Worm (Caenorhabditis elegans) whole organism, L3 larva: Measurements from ENCODE around the gene srw-130.

ENCODE experiments used
- aly-2 ChIP-seq: fragments of 150-350 bp; optimal IDR thresholded peaks from 2 replicates; lab custom pipeline; 2014; ENCODE audit warnings: missing biosample characterization, missing genetic modification characterization
- ama-1 ChIP-seq: fragments of 150-350 bp; optimal IDR thresholded peaks from 2 replicates; lab custom pipeline; 2018
- elt-1 ChIP-seq: fragments of 150-350 bp; optimal IDR thresholded peaks from 2 replicates; lab custom pipeline; 2014; ENCODE audit warnings: missing biosample characterization, missing genetic modification characterization
- nhr-28 ChIP-seq: fragments of 150-350 bp; optimal IDR thresholded peaks from 2 replicates; lab custom pipeline; 2014; ENCODE audit warnings: missing biosample characterization, missing genetic modification characterization
- skn-1 ChIP-seq: fragments of 150-350 bp; optimal IDR thresholded peaks from 2 replicates; lab custom pipeline; 2014; ENCODE audit warnings: missing biosample characterization, missing genetic modification characterization
- unc-62 ChIP-seq: fragments of 150-350 bp; sonication (generic microtip); optimal IDR thresholded peaks from 4 replicates; lab custom pipeline; 2014; ENCODE audit warnings: missing biosample characterization, missing genetic modification reagents, missing genetic modification characterization

ce11 chrV:3579795-3580194 lies 31.1 kb upstream of the srw-130 start:
- TF ChIP-seq elt-1 (no peak), ama-1 (lab: Kevin White, UChicago) (peak; percentile 45), unc-62 (no peak), aly-2 (tag; lab: Kevin White, UChicago) (no peak), nhr-28 (tag; lab: Kevin White, UChicago) (no peak), skn-1 (tag; lab: Kevin White, UChicago) (no peak)
